Fruit fly (Drosophila melanogaster) whole organism, prepupa: ENCODE measurements around the gene Las.

Experiments
- CG10631 ChIP-seq: fragments of 200-800 bp; sonication (Bioruptor generic); optimal IDR thresholded peaks from 2 replicates; lab custom pipeline; 2016; ENCODE audit warnings: missing biosample characterization, missing genetic modification characterization
- CG11294 ChIP-seq: fragments of 200-800 bp; sonication (Bioruptor generic); IDR thresholded peaks from 2 replicates; pipeline ENCODE4 v1.3.6; 2022; ENCODE audit warnings: missing biosample characterization, missing genetic modification characterization
- CG16779 ChIP-seq: fragments of 200-800 bp; sonication (Bioruptor generic); optimal IDR thresholded peaks from 3 replicates; lab custom pipeline; 2017; ENCODE audit warnings: missing biosample characterization, mild to moderate bottlenecking, missing genetic modification characterization
- CG31627 ChIP-seq: fragments of 200-800 bp; sonication (Bioruptor generic); optimal IDR thresholded peaks from 3 replicates; lab custom pipeline; 2016; ENCODE audit warnings: missing biosample characterization, missing genetic modification characterization
- CG4318 ChIP-seq: fragments of 200-800 bp; sonication (Bioruptor generic); optimal IDR thresholded peaks from 3 replicates; lab custom pipeline; 2017; ENCODE audit warnings: missing biosample characterization, mild to moderate bottlenecking, missing genetic modification characterization
- Hr38 ChIP-seq: sonication (Bioruptor generic); optimal IDR thresholded peaks from 2 replicates; lab custom pipeline; 2016; ENCODE audit warnings: missing biosample characterization, missing genetic modification characterization
- Hr39 ChIP-seq: fragments of 200-800 bp; sonication (Bioruptor generic); optimal IDR thresholded peaks from 2 replicates; lab custom pipeline; 2016; ENCODE audit warnings: missing biosample characterization, missing genetic modification characterization
- vri ChIP-seq: fragments of 200-800 bp; sonication (Bioruptor generic); optimal IDR thresholded peaks from 3 replicates; lab custom pipeline; 2016; ENCODE audit warnings: missing biosample characterization, mild to moderate bottlenecking, missing genetic modification characterization

dm6 chr3L:20398243-20399222 lies 33.6 kb downstream of the Las start:
- TF ChIP-seq CG16779 (tag; lab: Kevin White, UChicago) (peak; percentile 69), CG11294 (GFP tag; lab: Robert Waterston, UW) (peak; percentile 65; the same call in 1 of the 2 replicates), CG4318 (peak; percentile 88), CG10631 (GFP tag; lab: Kevin White, UChicago) (peak; percentile 82), Hr38 (no peak), CG31627 (GFP tag; lab: Kevin White, UChicago) (peak; percentile 61), Hr39 (peak; percentile 65), vri (GFP tag; lab: Kevin White, UChicago) (peak; percentile 39)
